Fruit fly (Drosophila melanogaster) whole organism, prepupa: ENCODE results near the gene Ssl2.

Experiments
- Blimp-1 ChIP-seq: fragments of 200-800 bp; sonication (Bioruptor generic); optimal IDR thresholded peaks from 3 replicates; lab custom pipeline; 2017; ENCODE audit warnings: missing biosample characterization, missing genetic modification characterization, mild to moderate bottlenecking, moderate library complexity, missing genetic modification reagents
- CG10631 ChIP-seq: fragments of 200-800 bp; sonication (Bioruptor generic); optimal IDR thresholded peaks from 2 replicates; lab custom pipeline; 2016; ENCODE audit warnings: missing biosample characterization, missing genetic modification characterization
- CG10669 ChIP-seq: fragments of 200-800 bp; sonication (Bioruptor generic); optimal IDR thresholded peaks from 3 replicates; lab custom pipeline; 2018; ENCODE audit warnings: missing biosample characterization, mild to moderate bottlenecking, missing genetic modification characterization, moderate library complexity
- CG11294 ChIP-seq: fragments of 200-800 bp; sonication (Bioruptor generic); IDR thresholded peaks from 2 replicates; pipeline ENCODE4 v1.3.6; 2022; ENCODE audit warnings: missing biosample characterization, missing genetic modification characterization
- CG11762 ChIP-seq: fragments of 200-800 bp; sonication (Bioruptor generic); optimal IDR thresholded peaks from 3 replicates; lab custom pipeline; 2016; ENCODE audit warnings: missing biosample characterization, missing genetic modification characterization; ENCODE audit not compliant: insufficient read depth
- CG15336 ChIP-seq: fragments of 200-800 bp; sonication (Bioruptor generic); IDR thresholded peaks from 2 replicates; pipeline ENCODE4 v1.3.6; 2022; ENCODE audit warnings: missing biosample characterization, missing genetic modification characterization
- CG1621 ChIP-seq: fragments of 200-800 bp; sonication (Bioruptor generic); optimal IDR thresholded peaks from 3 replicates; lab custom pipeline; 2018; ENCODE audit warnings: missing biosample characterization, mild to moderate bottlenecking, missing genetic modification characterization
- CG3032 ChIP-seq: fragments of 200-800 bp; optimal IDR thresholded peaks from 2 replicates; lab custom pipeline; 2019; ENCODE audit warnings: missing biosample characterization, mild to moderate bottlenecking, missing genetic modification characterization, moderate library complexity
- CG31627 ChIP-seq: fragments of 200-800 bp; sonication (Bioruptor generic); optimal IDR thresholded peaks from 3 replicates; lab custom pipeline; 2016; ENCODE audit warnings: missing biosample characterization, missing genetic modification characterization
- CG34406 ChIP-seq: fragments of 200-800 bp; sonication (Bioruptor generic); optimal IDR thresholded peaks from 3 replicates; lab custom pipeline; 2016; ENCODE audit warnings: missing biosample characterization, missing genetic modification characterization
- CG3919 ChIP-seq: fragments of 200-800 bp; sonication (Bioruptor generic); optimal IDR thresholded peaks from 3 replicates; lab custom pipeline; 2016; ENCODE audit warnings: missing biosample characterization, missing genetic modification characterization
- CG6163 ChIP-seq: fragments of 200-800 bp; sonication (Bioruptor generic); IDR thresholded peaks from 3 replicates; pipeline ENCODE4 v1.3.6; 2022; ENCODE audit warnings: missing biosample characterization, missing genetic modification characterization
- CG6276 ChIP-seq: fragments of 200-800 bp; sonication (Bioruptor generic); optimal IDR thresholded peaks from 2 replicates; lab custom pipeline; 2017; ENCODE audit warnings: missing biosample characterization, mild to moderate bottlenecking, missing genetic modification characterization
- CG6808 ChIP-seq: fragments of 200-800 bp; sonication (Bioruptor generic); optimal IDR thresholded peaks from 3 replicates; lab custom pipeline; 2017; ENCODE audit warnings: missing biosample characterization, missing genetic modification characterization, mild to moderate bottlenecking, moderate library complexity, missing genetic modification reagents
- CG6854 ChIP-seq: fragments of 200-800 bp; sonication (Bioruptor generic); optimal IDR thresholded peaks from 2 replicates; lab custom pipeline; 2017; ENCODE audit warnings: missing biosample characterization, mild to moderate bottlenecking, missing genetic modification characterization
- CG7368 ChIP-seq: fragments of 200-800 bp; sonication (Bioruptor generic); optimal IDR thresholded peaks from 3 replicates; lab custom pipeline; 2016; ENCODE audit warnings: missing biosample characterization, missing genetic modification characterization
- CG8119 ChIP-seq: fragments of 200-800 bp; sonication (Bioruptor generic); IDR thresholded peaks from 3 replicates; pipeline ENCODE4 v1.3.6; 2022; ENCODE audit warnings: missing biosample characterization, missing genetic modification characterization
- CG8632 ChIP-seq: fragments of 200-800 bp; sonication (Bioruptor generic); optimal IDR thresholded peaks from 3 replicates; lab custom pipeline; 2016; ENCODE audit warnings: missing biosample characterization, missing genetic modification characterization
- CG9139 ChIP-seq: fragments of 200-800 bp; sonication (Bioruptor generic); optimal IDR thresholded peaks from 3 replicates; lab custom pipeline; 2017; ENCODE audit warnings: missing biosample characterization, mild to moderate bottlenecking, missing genetic modification characterization
- Eip78C ChIP-seq: fragments of 200-800 bp; sonication (Bioruptor generic); peaks from one replicate; lab custom pipeline; 2016; ENCODE audit warnings: missing biosample characterization, missing genetic modification characterization
- Eip93F ChIP-seq: fragments of 200-800 bp; sonication (Bioruptor generic); optimal IDR thresholded peaks from 2 replicates; lab custom pipeline; 2016; ENCODE audit warnings: missing biosample characterization, mild to moderate bottlenecking, missing genetic modification characterization
- Ets21C ChIP-seq: fragments of 200-800 bp; sonication (Bioruptor generic); optimal IDR thresholded peaks from 3 replicates; lab custom pipeline; 2016; ENCODE audit warnings: missing biosample characterization, missing genetic modification characterization
- Ets96B ChIP-seq: fragments of 200-800 bp; optimal IDR thresholded peaks from 2 replicates; lab custom pipeline; 2019; ENCODE audit warnings: missing biosample characterization, mild to moderate bottlenecking, missing genetic modification characterization, moderate library complexity
- Gug ChIP-seq: fragments of 200-800 bp; sonication (Bioruptor generic); IDR thresholded peaks from 2 replicates; pipeline ENCODE4 v1.3.6; 2022; ENCODE audit warnings: missing biosample characterization, missing genetic modification characterization
- Hr39 ChIP-seq: fragments of 200-800 bp; sonication (Bioruptor generic); optimal IDR thresholded peaks from 2 replicates; lab custom pipeline; 2016; ENCODE audit warnings: missing biosample characterization, missing genetic modification characterization
- Hr4 ChIP-seq: fragments of 200-800 bp; sonication (Bioruptor generic); optimal IDR thresholded peaks from 3 replicates; lab custom pipeline; 2016; ENCODE audit warnings: missing biosample characterization, missing genetic modification characterization
- Lpt ChIP-seq: fragments of 200-800 bp; sonication (Bioruptor generic); optimal IDR thresholded peaks from 3 replicates; lab custom pipeline; 2016; ENCODE audit warnings: missing biosample characterization, missing genetic modification characterization
- OdsH ChIP-seq: fragments of 200-800 bp; sonication (Bioruptor generic); optimal IDR thresholded peaks from 3 replicates; lab custom pipeline; 2016; ENCODE audit warnings: missing biosample characterization, missing genetic modification characterization
- Smox ChIP-seq: fragments of 200-800 bp; sonication (Bioruptor generic); optimal IDR thresholded peaks from 3 replicates; lab custom pipeline; 2016; ENCODE audit warnings: missing biosample characterization, missing genetic modification characterization
- Sox102F ChIP-seq: fragments of 200-800 bp; sonication (Bioruptor generic); optimal IDR thresholded peaks from 2 replicates; lab custom pipeline; 2016; ENCODE audit warnings: missing biosample characterization, mild to moderate bottlenecking, missing genetic modification characterization
- Sox14 ChIP-seq: fragments of 200-800 bp; sonication (Bioruptor generic); optimal IDR thresholded peaks from 3 replicates; lab custom pipeline; 2016; ENCODE audit warnings: missing biosample characterization, missing genetic modification characterization
- achi ChIP-seq: fragments of 200-800 bp; sonication (Bioruptor generic); optimal IDR thresholded peaks from 3 replicates; lab custom pipeline; 2016; ENCODE audit warnings: missing biosample characterization, missing genetic modification characterization
- acj6 ChIP-seq: fragments of 200-800 bp; sonication (Bioruptor generic); optimal IDR thresholded peaks from 3 replicates; lab custom pipeline; 2016; ENCODE audit warnings: missing biosample characterization, missing genetic modification characterization
- cyc ChIP-seq: fragments of 200-800 bp; sonication (Bioruptor generic); optimal IDR thresholded peaks from 3 replicates; lab custom pipeline; 2016; ENCODE audit warnings: missing biosample characterization, missing genetic modification characterization
- dac ChIP-seq: fragments of 200-800 bp; sonication (Bioruptor generic); optimal IDR thresholded peaks from 2 replicates; lab custom pipeline; 2017; ENCODE audit warnings: missing biosample characterization, mild to moderate bottlenecking, missing genetic modification characterization
- dsx ChIP-seq: fragments of 200-800 bp; optimal IDR thresholded peaks from 3 replicates; lab custom pipeline; 2019; ENCODE audit warnings: missing biosample characterization, mild to moderate bottlenecking, missing genetic modification characterization, moderate library complexity; ENCODE audit not compliant: poor library complexity, severe bottlenecking
- eg ChIP-seq: fragments of 200-800 bp; sonication (Bioruptor generic); IDR thresholded peaks from 3 replicates; pipeline ENCODE4 v1.3.6; 2022; ENCODE audit warnings: missing biosample characterization, missing genetic modification characterization
- esn ChIP-seq: fragments of 200-800 bp; sonication (Bioruptor generic); optimal IDR thresholded peaks from 2 replicates; lab custom pipeline; 2016; ENCODE audit warnings: missing biosample characterization, mild to moderate bottlenecking, missing genetic modification characterization, moderate library complexity
- fd59A ChIP-seq: fragments of 200-800 bp; sonication (Bioruptor generic); optimal IDR thresholded peaks from 2 replicates; lab custom pipeline; 2017; ENCODE audit warnings: missing biosample characterization, mild to moderate bottlenecking, missing genetic modification characterization, missing genetic modification reagents
- fd85E ChIP-seq: fragments of 200-800 bp; sonication (Bioruptor generic); optimal IDR thresholded peaks from 3 replicates; lab custom pipeline; 2016; ENCODE audit warnings: missing biosample characterization, missing genetic modification characterization
- fkh ChIP-seq: fragments of 200-800 bp; sonication (Bioruptor generic); optimal IDR thresholded peaks from 3 replicates; lab custom pipeline; 2017; ENCODE audit warnings: missing biosample characterization, mild to moderate bottlenecking, missing genetic modification characterization, moderate library complexity
- lz ChIP-seq: fragments of 200-800 bp; sonication (Bioruptor generic); optimal IDR thresholded peaks from 3 replicates; lab custom pipeline; 2016; ENCODE audit warnings: missing biosample characterization, missing genetic modification characterization
- net ChIP-seq: fragments of 200-800 bp; sonication (Bioruptor generic); optimal IDR thresholded peaks from 3 replicates; lab custom pipeline; 2016; ENCODE audit warnings: missing biosample characterization, missing genetic modification characterization
- pdm3 ChIP-seq: fragments of 200-800 bp; sonication (Bioruptor generic); optimal IDR thresholded peaks from 3 replicates; lab custom pipeline; 2016; ENCODE audit warnings: missing biosample characterization, missing genetic modification characterization
- salr ChIP-seq, 2 experiments: fragments of 200-800 bp; sonication (Bioruptor generic); optimal IDR thresholded peaks; 3 replicates each; lab custom pipeline; 2016 to 2018; ENCODE audit warnings: missing biosample characterization in 2 of 2, missing genetic modification characterization in 2 of 2, mild to moderate bottlenecking in 1 of 2
- spab ChIP-seq: fragments of 200-800 bp; sonication (Bioruptor generic); optimal IDR thresholded peaks from 2 replicates; lab custom pipeline; 2017; ENCODE audit warnings: missing biosample characterization, mild to moderate bottlenecking, missing genetic modification characterization, missing genetic modification reagents
- ss ChIP-seq, 2 experiments: fragments of 200-800 bp; sonication (Bioruptor generic); optimal IDR thresholded peaks; 2 replicates in 1 of 2; 3 replicates in 1 of 2; lab custom pipeline; 2017 to 2018; ENCODE audit warnings: mild to moderate bottlenecking in 2 of 2, missing biosample characterization in 2 of 2, missing genetic modification characterization in 2 of 2, moderate library complexity in 1 of 2
- svp ChIP-seq: fragments of 200-800 bp; sonication (Bioruptor generic); peaks from one replicate; lab custom pipeline; 2016; ENCODE audit warnings: missing biosample characterization, missing genetic modification characterization
- topi ChIP-seq: fragments of 200-800 bp; sonication (Bioruptor generic); optimal IDR thresholded peaks from 3 replicates; lab custom pipeline; 2016; ENCODE audit warnings: missing biosample characterization, missing genetic modification characterization
- vri ChIP-seq: fragments of 200-800 bp; sonication (Bioruptor generic); optimal IDR thresholded peaks from 3 replicates; lab custom pipeline; 2016; ENCODE audit warnings: missing biosample characterization, mild to moderate bottlenecking, missing genetic modification characterization

Gene Ssl2

dm6 chr3R:29074001-29074609 is 41.7 kb upstream of the Ssl2 start:
- TF ChIP-seq pdm3 (GFP tag; lab: Kevin White, UChicago), result no peak
- TF ChIP-seq cyc (GFP tag; lab: Kevin White, UChicago), result no peak
- no peak for TF ChIP-seq Hr39 (GFP tag; lab: Kevin White, UChicago)
- TF ChIP-seq CG31627, result no peak
- peak; percentile 27 for TF ChIP-seq esn (GFP tag; lab: Kevin White, UChicago)
- no peak for TF ChIP-seq fd59A
- peak; percentile 28 for TF ChIP-seq CG3919 (GFP tag; lab: Kevin White, UChicago)
- TF ChIP-seq ss (GFP tag; optimal IDR thresholded peaks at IDR 0.05; lab: Kevin White, UChicago), result peak; percentile 52 to 58
- TF ChIP-seq spab (GFP tag; lab: Kevin White, UChicago), result peak; percentile 9
- peak; percentile 44 for TF ChIP-seq Sox102F (GFP tag; lab: Kevin White, UChicago)
- peak; percentile 95 for TF ChIP-seq svp (GFP tag; lab: Kevin White, UChicago)
- peak; percentile 15 for TF ChIP-seq CG6276
- peak; percentile 57 for TF ChIP-seq CG6808
- TF ChIP-seq fd85E (GFP tag; lab: Kevin White, UChicago), result no peak
- peak; percentile 7 for TF ChIP-seq topi (GFP tag; lab: Kevin White, UChicago)
- TF ChIP-seq fkh (GFP tag; lab: Kevin White, UChicago), result peak; percentile 88
- TF ChIP-seq vri (GFP tag; lab: Kevin White, UChicago), result peak; percentile 66
- TF ChIP-seq lz (GFP tag; lab: Kevin White, UChicago), result no peak
- TF ChIP-seq Eip93F (GFP tag; lab: Kevin White, UChicago), result no peak
- peak; percentile 57 for TF ChIP-seq CG9139 (GFP tag; lab: Kevin White, UChicago)
- TF ChIP-seq CG10631, result no peak
- TF ChIP-seq CG6163 (GFP tag; lab: Robert Waterston, UW), result 0 out of 3 replicates have a peak, but pooled peaks have one; percentile 29
- TF ChIP-seq CG1621, result peak; percentile 27
- peak; percentile 68 for TF ChIP-seq Eip78C (GFP tag; lab: Kevin White, UChicago)
- no peak for TF ChIP-seq CG8632
- TF ChIP-seq CG7368 (GFP tag; lab: Kevin White, UChicago), result peak; percentile 10
- TF ChIP-seq Hr4 (GFP tag; lab: Kevin White, UChicago), result no peak
- TF ChIP-seq CG34406 (GFP tag; lab: Kevin White, UChicago), result no peak
- 0 out of 3 replicates have a peak, but pooled peaks have one; percentile 27 for TF ChIP-seq CG8119 (GFP tag; lab: Robert Waterston, UW)
- peak; percentile 68 for TF ChIP-seq CG6854 (GFP tag; lab: Kevin White, UChicago)
- TF ChIP-seq Sox14 (GFP tag; lab: Kevin White, UChicago), result peak; percentile 56
- TF ChIP-seq eg (GFP tag; lab: Robert Waterston, UW), result 0 out of 3 replicates have a peak, but pooled peaks have one; percentile 45
- no peak for TF ChIP-seq Gug (GFP tag; lab: Robert Waterston, UW)
- no peak for TF ChIP-seq dac
- no peak for TF ChIP-seq Ets96B (tag; lab: Kevin White, UChicago)
- TF ChIP-seq Ets21C (GFP tag; lab: Kevin White, UChicago), result no peak
- peak in 1 of 2 experiments; percentile 45 for TF ChIP-seq salr (GFP tag; optimal IDR thresholded peaks at IDR 0.05; lab: Kevin White, UChicago)
- peak; percentile 25 for TF ChIP-seq CG3032
- peak; percentile 57 for TF ChIP-seq dsx
- TF ChIP-seq Blimp-1 (GFP tag; lab: Kevin White, UChicago), result peak; percentile 55
- no peak for TF ChIP-seq acj6 (GFP tag; lab: Kevin White, UChicago)
- TF ChIP-seq CG11294 (GFP tag; lab: Robert Waterston, UW), result no peak
- no peak for TF ChIP-seq achi (GFP tag; lab: Kevin White, UChicago)
- TF ChIP-seq OdsH (GFP tag; lab: Kevin White, UChicago), result no peak
- TF ChIP-seq Smox (GFP tag; lab: Kevin White, UChicago), result no peak
- TF ChIP-seq CG10669 (GFP tag; lab: Kevin White, UChicago), result peak; percentile 19
- TF ChIP-seq Lpt (GFP tag; lab: Kevin White, UChicago), result peak; percentile 1
- peak; percentile 35; the same call in 1 of the 2 replicates for TF ChIP-seq CG15336 (GFP tag; lab: Robert Waterston, UW)
- TF ChIP-seq net (GFP tag; lab: Kevin White, UChicago), result peak; percentile 20
- no peak for TF ChIP-seq CG11762 (GFP tag; lab: Kevin White, UChicago)
